Worm (Caenorhabditis elegans): Measurements from ENCODE around the gene dpy-21.

Gene dpy-21

ce11 chrV:17949093-17949492 lies at the start of gene dpy-21:
Gene dpy-21, minus strand, starts transcription at chrV:17949193.
- TF ChIP-seq snpc-1.3 (tag; optimal IDR thresholded peaks at IDR 0.05; ENCODE audit: insufficient read depth): no peak
- TF ChIP-seq nhr-90 (tag; optimal IDR thresholded peaks at IDR 0.05): no peak
- TF ChIP-seq mes-4 (tag; optimal IDR thresholded peaks at IDR 0.05): no peak
- TF ChIP-seq attf-3 (GFP tag; conservative IDR thresholded peaks at IDR 0.05): no peak
- TF ChIP-seq ztf-28 (GFP tag; IDR thresholded peaks at IDR 0.05): no peak
- no peak for TF ChIP-seq hlh-12 (tag; optimal IDR thresholded peaks at IDR 0.05)
- no peak for TF ChIP-seq F10E7.11 (tag; optimal IDR thresholded peaks at IDR 0.05)
- TF ChIP-seq ets-4 (GFP tag; optimal IDR thresholded peaks at IDR 0.05): no peak
- no peak for TF ChIP-seq ztf-22 (GFP tag; optimal IDR thresholded peaks at IDR 0.05)
- no peak for TF ChIP-seq F37B4.10 (GFP tag; IDR thresholded peaks at IDR 0.05)
- TF ChIP-seq mcd-1 (GFP tag; IDR thresholded peaks at IDR 0.05): no peak
- no peak for TF ChIP-seq lin-40 (tag; optimal IDR thresholded peaks at IDR 0.05)
- no peak for TF ChIP-seq aptf-3 (GFP tag; IDR thresholded peaks at IDR 0.05)
- no peak for TF ChIP-seq hrde-1 (tag; optimal IDR thresholded peaks at IDR 0.05; ENCODE audit: borderline replicate concordance)
- TF ChIP-seq D2030.7 (GFP tag; IDR thresholded peaks at IDR 0.05): no peak
- no peak for TF ChIP-seq K12H6.12 (tag; optimal IDR thresholded peaks at IDR 0.05)
- no peak for TF ChIP-seq mel-28 (tag; optimal IDR thresholded peaks at IDR 0.05; ENCODE audit: borderline replicate concordance)

ce11 chrV:17985960-17986359 lies 37.0 kb upstream of the dpy-21 start, which contains the start of gene Y59A8B.21:
Gene Y59A8B.21, plus strand, starts transcription at chrV:17986260.
- TF ChIP-seq B0336.3 (GFP tag; IDR thresholded peaks at IDR 0.05): no peak
- TF ChIP-seq lin-54 (GFP tag; optimal IDR thresholded peaks at IDR 0.05): no peak
- peak; percentile 87 for TF ChIP-seq lsl-1 (GFP tag; optimal IDR thresholded peaks at IDR 0.05)
- TF ChIP-seq ztf-22 (GFP tag; optimal IDR thresholded peaks at IDR 0.05): no peak
- TF ChIP-seq ztf-6 (GFP tag; IDR thresholded peaks at IDR 0.05): no peak
- TF ChIP-seq mes-4 (tag; optimal IDR thresholded peaks at IDR 0.05): no peak
- 0 out of 2 replicates have a peak, but pooled peaks have one; percentile 9 for TF ChIP-seq D2030.7 (GFP tag; IDR thresholded peaks at IDR 0.05)
- no peak for TF ChIP-seq hlh-12 (tag; optimal IDR thresholded peaks at IDR 0.05)
- TF ChIP-seq nfya-1 (tag; optimal IDR thresholded peaks at IDR 0.05; ENCODE audit: borderline replicate concordance, insufficient read depth): no peak
- no peak for TF ChIP-seq lin-35 (GFP tag; optimal IDR thresholded peaks at IDR 0.05)
- no peak for TF ChIP-seq pbrm-1 (GFP tag; IDR thresholded peaks at IDR 0.05)
- no peak for TF ChIP-seq egrh-3 (GFP tag; IDR thresholded peaks at IDR 0.05)

- TF ChIP-seq lsl-1 (GFP tag; optimal IDR thresholded peaks at IDR 0.05) (peak; percentile 87), D2030.7 (GFP tag; IDR thresholded peaks at IDR 0.05) (peak; percentile 50; the same call in 1 of the 2 replicates), Y67H2A.10 (GFP tag; conservative IDR thresholded peaks at IDR 0.05) (no peak)
These were observed 33.9 kb upstream of the dpy-21 start for ce11 chrV:17982935-17983334.

- peak; percentile 44; the same call in 1 of the 2 replicates for TF ChIP-seq D2030.7 (GFP tag; IDR thresholded peaks at IDR 0.05)
- TF ChIP-seq athp-1 (tag; optimal IDR thresholded peaks at IDR 0.05): no peak
- TF ChIP-seq snpc-4 (GFP tag; optimal IDR thresholded peaks at IDR 0.05): no peak
- peak in 1 of 4 experiments; percentile 30 for TF ChIP-seq snpc-4 (tag; optimal IDR thresholded peaks at IDR 0.05)
- peak; percentile 78 for TF ChIP-seq lsl-1 (GFP tag; optimal IDR thresholded peaks at IDR 0.05)
- TF ChIP-seq mcd-1 (GFP tag; IDR thresholded peaks at IDR 0.05): peak; percentile 57
- TF ChIP-seq attf-5 (GFP tag; optimal IDR thresholded peaks at IDR 0.05): peak; percentile 32
- peak; percentile 3 for TF ChIP-seq tbp1 (GFP tag; optimal IDR thresholded peaks at IDR 0.05)
- no peak for TF ChIP-seq madf-3 (GFP tag; IDR thresholded peaks at IDR 0.05)
- no peak for TF ChIP-seq rpc-1 (optimal IDR thresholded peaks at IDR 0.05)
- no peak for TF ChIP-seq rpc-1 (tag; optimal IDR thresholded peaks at IDR 0.05)
These were observed 32.7 kb upstream of the dpy-21 start for ce11 chrV:17981732-17982131.
